Worm (Caenorhabditis elegans) whole organism, L3 larva: ENCODE data around the gene T20B3.1.

Experiments used
- elt-1 ChIP-seq: fragments of 150-350 bp; optimal IDR thresholded peaks from 2 replicates; lab custom pipeline; 2014; ENCODE audit warnings: missing biosample characterization, missing genetic modification characterization
- eor-1 ChIP-seq, 2 experiments: fragments of 150-350 bp; optimal IDR thresholded peaks; 2 replicates each; lab custom pipeline; 2014 to 2018; ENCODE audit warnings: missing biosample characterization in 2 of 2, missing genetic modification characterization in 2 of 2

DNA sequence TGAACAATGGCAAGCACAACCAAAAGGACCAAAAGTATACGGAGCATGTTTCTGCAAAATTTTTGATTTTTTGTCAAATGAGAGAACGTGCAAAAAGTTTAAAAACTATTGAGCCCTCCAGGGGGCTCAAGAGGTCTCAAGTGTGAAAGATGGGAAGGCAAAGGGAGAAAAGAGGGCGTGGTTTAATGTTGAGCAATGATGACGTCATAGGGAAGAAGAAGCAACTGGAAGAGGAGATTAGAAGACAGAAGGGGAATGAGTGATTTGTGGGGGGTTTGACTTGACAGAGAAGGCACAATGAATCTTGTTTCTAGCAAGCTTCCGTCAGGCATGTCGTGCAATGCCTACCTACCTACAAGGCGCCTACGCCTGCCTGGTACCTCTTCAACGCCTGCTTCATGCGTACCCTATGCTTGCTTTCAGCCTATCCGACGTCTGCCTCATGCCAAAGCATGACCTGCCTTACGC is 5.9 kb downstream of the T20B3.1 start, which contains the start of gene T20B3.14:
- TF ChIP-seq elt-1 (tag; lab: Kevin White, UChicago): peak; percentile 1
- TF ChIP-seq eor-1 (tag; optimal IDR thresholded peaks at IDR 0.05; lab: Kevin White, UChicago): no peak
